Worm (Caenorhabditis elegans) whole organism, L4 larva: ENCODE measurements around the gene cho-1.

ENCODE experiments used
- D1046.2 ChIP-seq: fragments of 200-800 bp; sonication (Bioruptor generic); IDR thresholded peaks from 2 replicates; pipeline ENCODE4 v1.3.6; 2022; ENCODE audit warnings: missing genetic modification characterization, missing compliant biosample characterization
- F10B5.3 ChIP-seq: sonication (generic microtip); optimal IDR thresholded peaks from 2 replicates; lab custom pipeline; 2016; ENCODE audit warnings: mild to moderate bottlenecking, missing genetic modification characterization, missing compliant biosample characterization
- F49E8.2 ChIP-seq: sonication (generic microtip); optimal IDR thresholded peaks from 2 replicates; lab custom pipeline; 2016; ENCODE audit warnings: missing compliant biosample characterization, mild to moderate bottlenecking, missing genetic modification characterization, borderline replicate concordance
- Y105C5A.15 ChIP-seq: fragments of 200-800 bp; sonication (Bioruptor generic); IDR thresholded peaks from 2 replicates; pipeline ENCODE4 v1.3.6; 2022; ENCODE audit warnings: missing genetic modification characterization, missing compliant biosample characterization
- Y5F2A.4 ChIP-seq: fragments of 200-800 bp; sonication (Bioruptor generic); optimal IDR thresholded peaks from 2 replicates; lab custom pipeline; 2018; ENCODE audit warnings: mild to moderate bottlenecking, missing genetic modification characterization, missing compliant biosample characterization
- Y75B8A.6 ChIP-seq: fragments of 200-800 bp; sonication (Bioruptor generic); IDR thresholded peaks from 2 replicates; pipeline ENCODE4 v1.3.6; 2022; ENCODE audit warnings: missing genetic modification reagents, missing genetic modification characterization, missing compliant biosample characterization
- aha-1 ChIP-seq: fragments of 150-350 bp; peaks from one replicate; lab custom pipeline; 2014; ENCODE audit warnings: missing biosample characterization, missing genetic modification characterization
- aly-2 ChIP-seq: sonication (generic microtip); optimal IDR thresholded peaks from 2 replicates; lab custom pipeline; 2018; ENCODE audit warnings: missing biosample characterization, missing genetic modification characterization
- attf-4 ChIP-seq: sonication (generic microtip); optimal IDR thresholded peaks from 3 replicates; lab custom pipeline; 2017; ENCODE audit warnings: missing biosample characterization, missing genetic modification characterization
- ceh-32 ChIP-seq: sonication (generic microtip); optimal IDR thresholded peaks from 2 replicates; lab custom pipeline; 2016; ENCODE audit warnings: mild to moderate bottlenecking, missing genetic modification characterization, missing compliant biosample characterization; ENCODE audit not compliant: poor library complexity
- ceh-44 ChIP-seq: fragments of 200-800 bp; sonication (Bioruptor generic); IDR thresholded peaks from 2 replicates; pipeline ENCODE4 v1.3.6; 2022; ENCODE audit warnings: missing genetic modification reagents, missing genetic modification characterization, missing compliant biosample characterization
- ceh-62 ChIP-seq: sonication (generic microtip); optimal IDR thresholded peaks from 2 replicates; lab custom pipeline; 2017; ENCODE audit warnings: missing biosample characterization, missing genetic modification characterization
- cey-2 ChIP-seq: sonication (generic microtip); optimal IDR thresholded peaks from 3 replicates; lab custom pipeline; 2017; ENCODE audit warnings: missing genetic modification characterization, mild to moderate bottlenecking, missing compliant biosample characterization, antibody characterized with exemption, borderline replicate concordance; ENCODE audit not compliant: insufficient read depth
- dmd-6 ChIP-seq: fragments of 200-800 bp; sonication (Bioruptor generic); IDR thresholded peaks from 2 replicates; pipeline ENCODE4 v1.3.6; 2022; ENCODE audit warnings: missing genetic modification reagents, missing genetic modification characterization, missing compliant biosample characterization
- dmd-8 ChIP-seq: fragments of 200-800 bp; sonication (Bioruptor generic); IDR thresholded peaks from 2 replicates; pipeline ENCODE4 v1.3.6; 2022; ENCODE audit warnings: missing genetic modification characterization, missing compliant biosample characterization
- dpl-1 ChIP-seq: fragments of 150-350 bp; optimal IDR thresholded peaks from 2 replicates; lab custom pipeline; 2014; ENCODE audit warnings: missing biosample characterization, missing genetic modification reagents, missing genetic modification characterization
- duxl-1 ChIP-seq: sonication (generic microtip); optimal IDR thresholded peaks from 2 replicates; lab custom pipeline; 2016; ENCODE audit warnings: mild to moderate bottlenecking, missing genetic modification characterization, moderate library complexity, missing compliant biosample characterization; ENCODE audit not compliant: poor library complexity
- fkh-10 ChIP-seq: fragments of 150-350 bp; optimal IDR thresholded peaks from 2 replicates; lab custom pipeline; 2014; ENCODE audit warnings: missing biosample characterization, missing genetic modification reagents, missing genetic modification characterization
- gei-8 ChIP-seq: fragments of 200-800 bp; sonication (Bioruptor generic); optimal IDR thresholded peaks from 2 replicates; lab custom pipeline; 2018; ENCODE audit warnings: mild to moderate bottlenecking, missing genetic modification characterization, missing compliant biosample characterization
- hlh-30 ChIP-seq: sonication (generic microtip); optimal IDR thresholded peaks from 2 replicates; lab custom pipeline; 2017; ENCODE audit warnings: antibody characterized with exemption, mild to moderate bottlenecking, missing genetic modification characterization, missing compliant biosample characterization; ENCODE audit not compliant: insufficient read depth
- jun-1 ChIP-seq: fragments of 150-350 bp; optimal IDR thresholded peaks from 2 replicates; lab custom pipeline; 2014; ENCODE audit warnings: missing biosample characterization, missing genetic modification reagents, missing genetic modification characterization
- lin-15B ChIP-seq: fragments of 150-350 bp; sonication (generic microtip); optimal IDR thresholded peaks from 3 replicates; lab custom pipeline; 2014; ENCODE audit warnings: missing biosample characterization, missing genetic modification characterization
- lsy-2 ChIP-seq, 2 experiments: fragments of 150-350 bp in 1 of 2; sonication (generic microtip) in 1 of 2; optimal IDR thresholded peaks; 2 replicates each; lab custom pipeline; 2014 to 2017; ENCODE audit warnings: missing biosample characterization in 2 of 2, missing genetic modification characterization in 2 of 2
- mep-1 ChIP-seq: fragments of 150-350 bp; sonication (generic microtip); optimal IDR thresholded peaks from 3 replicates; lab custom pipeline; 2014; ENCODE audit warnings: missing biosample characterization, missing genetic modification characterization
- mes-2 ChIP-seq: sonication (generic microtip); optimal IDR thresholded peaks from 2 replicates; lab custom pipeline; 2016; ENCODE audit warnings: missing genotype, mild to moderate bottlenecking, missing genetic modification characterization, missing compliant biosample characterization; ENCODE audit not compliant: poor library complexity, severe bottlenecking
- mxl-3 ChIP-seq: fragments of 200-800 bp; sonication (Bioruptor generic); optimal IDR thresholded peaks from 2 replicates; lab custom pipeline; 2018; ENCODE audit warnings: mild to moderate bottlenecking, missing genetic modification characterization, missing compliant biosample characterization
- nhr-10 ChIP-seq: fragments of 150-350 bp; optimal IDR thresholded peaks from 2 replicates; lab custom pipeline; 2014; ENCODE audit warnings: missing biosample characterization, missing genetic modification characterization
- nhr-102 ChIP-seq: sonication (generic microtip); optimal IDR thresholded peaks from 2 replicates; lab custom pipeline; 2016; ENCODE audit warnings: mild to moderate bottlenecking, missing genetic modification characterization, moderate library complexity, missing compliant biosample characterization
- nhr-11 ChIP-seq: fragments of 150-350 bp; optimal IDR thresholded peaks from 2 replicates; lab custom pipeline; 2014; ENCODE audit warnings: missing biosample characterization, missing genetic modification characterization
- nhr-25 ChIP-seq: sonication (generic microtip); optimal IDR thresholded peaks from 2 replicates; lab custom pipeline; 2017; ENCODE audit warnings: missing genetic modification characterization, mild to moderate bottlenecking, missing compliant biosample characterization, antibody characterized with exemption, moderate library complexity, borderline replicate concordance; ENCODE audit not compliant: insufficient read depth
- nhr-76 ChIP-seq: fragments of 150-350 bp; optimal IDR thresholded peaks from 2 replicates; lab custom pipeline; 2014; ENCODE audit warnings: missing biosample characterization, missing genetic modification characterization
- php-3 ChIP-seq: fragments of 200-800 bp; sonication (Bioruptor generic); IDR thresholded peaks from 2 replicates; pipeline ENCODE4 v1.3.6; 2022; ENCODE audit warnings: missing genetic modification reagents, missing genetic modification characterization, missing compliant biosample characterization
- pqm-1 ChIP-seq: sonication (generic microtip); optimal IDR thresholded peaks from 2 replicates; lab custom pipeline; 2017; ENCODE audit warnings: missing biosample characterization, missing genetic modification characterization
- rbr-2 ChIP-seq: sonication (generic microtip); optimal IDR thresholded peaks from 2 replicates; lab custom pipeline; 2016; ENCODE audit warnings: missing genotype, missing genetic modification characterization, missing compliant biosample characterization
- saeg-2 ChIP-seq: fragments of 200-800 bp; sonication (Bioruptor generic); IDR thresholded peaks from 2 replicates; pipeline ENCODE4 v1.3.6; 2022; ENCODE audit warnings: missing genetic modification reagents, missing genetic modification characterization, missing compliant biosample characterization
- set-16 ChIP-seq: fragments of 200-800 bp; sonication (Bioruptor generic); IDR thresholded peaks from 2 replicates; pipeline ENCODE4 v1.3.6; 2022; ENCODE audit warnings: missing genetic modification reagents, missing genetic modification characterization, missing compliant biosample characterization
- skn-1 ChIP-seq: fragments of 150-350 bp; optimal IDR thresholded peaks from 2 replicates; lab custom pipeline; 2014; ENCODE audit warnings: missing biosample characterization, missing genetic modification characterization
- snpc-4 ChIP-seq: fragments of 150-350 bp; optimal IDR thresholded peaks from 2 replicates; lab custom pipeline; 2014; ENCODE audit warnings: missing biosample characterization, missing genetic modification characterization
- tag-97 ChIP-seq: fragments of 200-800 bp; sonication (Bioruptor generic); IDR thresholded peaks from 2 replicates; pipeline ENCODE4 v1.3.6; 2022; ENCODE audit warnings: missing genetic modification characterization, missing compliant biosample characterization
- tra-1 ChIP-seq: fragments of 200-800 bp; sonication (Bioruptor generic); IDR thresholded peaks from 2 replicates; pipeline ENCODE4 v1.3.6; 2022; ENCODE audit warnings: missing genetic modification reagents, missing genetic modification characterization, missing compliant biosample characterization
- unc-62 ChIP-seq, 3 experiments: fragments of 150-350 bp in 1 of 3; sonication (generic microtip); optimal IDR thresholded peaks in 2 of 3; peaks in 1 of 3; 1 replicate in 1 of 3; 2 replicates in 2 of 3; lab custom pipeline; 2014 to 2017; ENCODE audit warnings: missing biosample characterization in 3 of 3, missing genetic modification characterization in 3 of 3, missing genetic modification reagents in 3 of 3, missing genotype in 1 of 3
- vab-7 ChIP-seq: fragments of 200-800 bp; sonication (Bioruptor generic); IDR thresholded peaks from 2 replicates; pipeline ENCODE4 v1.3.6; 2022; ENCODE audit warnings: missing genetic modification reagents, missing genetic modification characterization, missing compliant biosample characterization
- zag-1 ChIP-seq: fragments of 150-350 bp; optimal IDR thresholded peaks from 2 replicates; lab custom pipeline; 2014; ENCODE audit warnings: missing biosample characterization, missing genetic modification characterization
- zip-11 ChIP-seq: fragments of 200-800 bp; sonication (Bioruptor generic); IDR thresholded peaks from 2 replicates; pipeline ENCODE4 v1.3.6; 2022; ENCODE audit warnings: missing genetic modification characterization, missing compliant biosample characterization
- zip-2 ChIP-seq: fragments of 150-350 bp; optimal IDR thresholded peaks from 2 replicates; lab custom pipeline; 2014; ENCODE audit warnings: missing biosample characterization, missing genetic modification characterization
- ztf-11 ChIP-seq: fragments of 150-350 bp; optimal IDR thresholded peaks from 2 replicates; lab custom pipeline; 2014; ENCODE audit warnings: missing biosample characterization, missing genetic modification characterization

Gene cho-1

DNA sequence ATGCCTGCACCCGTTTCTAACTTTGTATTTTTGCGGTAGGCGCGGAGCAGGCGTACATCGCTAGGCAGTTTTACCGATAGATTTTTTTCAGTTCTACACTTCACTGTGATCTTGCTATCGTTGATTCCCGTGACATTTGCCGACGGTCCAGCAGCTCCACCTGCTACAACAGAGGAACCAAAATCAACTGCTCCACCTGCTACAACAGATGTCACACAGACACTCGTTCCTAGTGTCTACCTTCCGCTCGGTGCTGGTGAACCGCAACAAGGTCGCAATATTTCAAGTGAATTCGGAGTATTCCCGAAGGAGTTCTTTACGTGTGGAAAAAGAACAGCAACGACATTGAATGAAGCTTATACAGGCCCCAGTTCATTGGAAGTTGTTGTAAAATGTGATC lies 24.3 kb downstream of the cho-1 start:
- TF ChIP-seq aly-2 (tag; lab: Kevin White, UChicago) (no peak), hlh-30 (no peak), nhr-11 (tag; lab: Kevin White, UChicago) (no peak), nhr-25 (tag; lab: Kevin White, UChicago) (no peak), Y5F2A.4 (no peak)

DNA sequence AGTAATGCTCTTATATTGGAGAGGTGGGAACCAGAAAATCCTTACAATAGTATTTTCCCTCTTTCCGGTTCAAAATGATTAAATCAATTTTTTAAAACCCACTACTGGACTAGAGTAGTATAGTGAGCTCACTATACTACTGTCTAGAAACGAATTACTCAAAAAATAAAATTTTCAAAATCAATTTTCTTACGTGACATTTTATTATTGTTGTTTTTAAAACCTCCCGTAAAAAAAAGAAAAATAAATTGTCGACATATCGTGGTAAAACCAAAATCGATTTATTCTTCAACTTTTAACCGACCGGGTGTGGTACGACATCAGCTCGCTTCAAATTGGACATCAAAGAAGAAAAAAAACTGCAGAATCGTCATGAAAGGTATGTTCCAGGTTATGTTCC lies 24.9 kb downstream of the cho-1 start, which contains the start of gene F58D2.2:
F58D2.2 (plus strand) TSS at position 301 of the 400 bp plus-strand sequence.
- no peak for TF ChIP-seq saeg-2 (GFP tag; lab: Robert Waterston, UW)
- TF ChIP-seq F49E8.2: no peak
- TF ChIP-seq jun-1 (tag; lab: Kevin White, UChicago): no peak
- TF ChIP-seq skn-1 (tag; lab: Kevin White, UChicago): no peak
- no peak for TF ChIP-seq D1046.2
- TF ChIP-seq vab-7 (GFP tag; lab: Robert Waterston, UW): no peak
- no peak for TF ChIP-seq attf-4 (tag; lab: Kevin White, UChicago)
- no peak for TF ChIP-seq nhr-76 (tag; lab: Kevin White, UChicago)
- no peak for TF ChIP-seq zip-2
- TF ChIP-seq fkh-10 (GFP tag; lab: Kevin White, UChicago): no peak
- no peak for TF ChIP-seq tag-97 (GFP tag; lab: Robert Waterston, UW)
- TF ChIP-seq tra-1: no peak
- TF ChIP-seq ceh-44: no peak
- TF ChIP-seq set-16 (GFP tag; lab: Robert Waterston, UW): no peak
- no peak for TF ChIP-seq php-3
- TF ChIP-seq Y75B8A.6 (GFP tag; lab: Robert Waterston, UW): no peak
- TF ChIP-seq ceh-62 (tag; lab: Kevin White, UChicago): no peak
- no peak for TF ChIP-seq dmd-6
- TF ChIP-seq mes-2: no peak
- TF ChIP-seq lin-15B (tag; lab: Kevin White, UChicago): no peak
- TF ChIP-seq, all 104 proteins: peak for 0

DNA sequence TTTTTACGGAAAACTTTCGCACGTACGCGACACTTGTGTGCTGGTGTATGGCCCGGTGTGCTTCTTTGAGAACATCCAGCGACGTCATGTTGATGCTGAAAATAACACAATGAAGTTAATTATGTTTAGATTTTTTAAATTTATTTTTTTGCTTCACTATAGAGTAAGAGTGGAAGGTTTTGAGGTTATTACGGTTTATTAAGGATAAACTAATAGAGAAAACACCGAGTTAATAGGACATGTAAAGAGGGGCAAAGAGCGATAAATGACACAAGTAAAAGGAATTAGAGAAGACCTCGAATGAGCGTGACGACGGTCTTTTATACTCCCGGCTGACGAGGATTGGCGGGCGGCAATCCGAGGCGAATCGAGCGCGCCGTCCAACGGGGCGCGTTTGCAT lies 25.4 kb downstream of the cho-1 start, which contains the start of gene F58D2.4:
F58D2.4 (minus strand) TSS at position 101 of the 400 bp plus-strand sequence.
- TF ChIP-seq aha-1 (tag; lab: Kevin White, UChicago) (no peak), nhr-102 (tag; lab: Kevin White, UChicago) (no peak), vab-7 (GFP tag; lab: Robert Waterston, UW) (no peak), unc-62 (GFP tag; optimal IDR thresholded peaks at IDR 0.05 in 1 of 2; lab: Kevin White, UChicago) (no peak), unc-62 (tag; optimal IDR thresholded peaks at IDR 0.05; lab: Kevin White, UChicago) (no peak), mep-1 (tag; lab: Kevin White, UChicago) (no peak), skn-1 (tag; lab: Kevin White, UChicago) (no peak), rbr-2 (tag; lab: Kevin White, UChicago) (no peak), aly-2 (tag; lab: Kevin White, UChicago) (no peak), dpl-1 (GFP tag; lab: Kevin White, UChicago) (no peak), mxl-3 (GFP tag; lab: Kevin White, UChicago) (no peak), ceh-32 (tag; lab: Kevin White, UChicago) (no peak), zag-1 (no peak), duxl-1 (tag; lab: Kevin White, UChicago) (no peak), F10B5.3 (tag; lab: Kevin White, UChicago) (no peak), ceh-62 (tag; lab: Kevin White, UChicago) (no peak), saeg-2 (GFP tag; lab: Robert Waterston, UW) (no peak)

DNA sequence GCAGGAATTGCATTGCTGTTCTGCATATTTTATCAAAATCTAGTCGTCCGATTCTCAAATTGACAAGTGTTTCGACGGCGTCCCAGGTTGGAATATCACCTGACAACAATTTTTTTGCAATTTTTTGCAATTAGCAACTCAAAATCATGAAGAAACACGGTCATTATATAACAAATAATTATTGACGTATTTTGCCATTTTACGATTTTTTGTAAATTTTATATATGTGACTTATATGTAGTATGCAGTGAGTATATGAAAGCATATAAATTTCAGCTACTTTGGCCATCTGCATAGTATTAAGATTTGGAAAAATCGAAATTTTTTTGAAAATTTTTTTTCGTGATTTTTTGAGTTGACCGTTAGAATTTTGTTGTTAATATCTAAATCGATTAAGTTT lies 33.6 kb downstream of the cho-1 start, which contains the start of gene F58D2.3:
F58D2.3 (minus strand) TSS at position 101 of the 400 bp plus-strand sequence.
- no peak for TF ChIP-seq gei-8
- no peak for TF ChIP-seq zag-1
- TF ChIP-seq mep-1 (tag; lab: Kevin White, UChicago): no peak
- no peak for TF ChIP-seq tra-1
- no peak for TF ChIP-seq cey-2 (tag; lab: Kevin White, UChicago)
- TF ChIP-seq pqm-1 (tag; lab: Kevin White, UChicago): no peak
- no peak for TF ChIP-seq aly-2 (tag; lab: Kevin White, UChicago)
- no peak for TF ChIP-seq Y105C5A.15
- TF ChIP-seq ztf-11 (tag; lab: Kevin White, UChicago): no peak
- TF ChIP-seq lsy-2 (tag; optimal IDR thresholded peaks at IDR 0.05; lab: Kevin White, UChicago): no peak
- TF ChIP-seq snpc-4 (tag; lab: Kevin White, UChicago): no peak
- TF ChIP-seq ceh-32 (tag; lab: Kevin White, UChicago): no peak
- no peak for TF ChIP-seq zip-11 (GFP tag; lab: Robert Waterston, UW)
- TF ChIP-seq dmd-8 (GFP tag; lab: Robert Waterston, UW): no peak
- no peak for TF ChIP-seq nhr-10 (tag; lab: Kevin White, UChicago)
- no peak for TF ChIP-seq unc-62 (GFP tag; optimal IDR thresholded peaks at IDR 0.05 in 1 of 2; lab: Kevin White, UChicago)
- TF ChIP-seq unc-62 (tag; optimal IDR thresholded peaks at IDR 0.05; lab: Kevin White, UChicago): no peak
- TF ChIP-seq D1046.2: no peak
